Fruit fly (Drosophila melanogaster) whole organism, embryonic: ENCODE results near the gene CG6153.

ENCODE experiments used
- Awh ChIP-seq: fragments of 200-800 bp; sonication (Bioruptor generic); IDR thresholded peaks from 2 replicates; pipeline ENCODE4, ENCODE4 v1.3.6; 2022; ENCODE audit warnings: missing biosample characterization, missing genetic modification characterization
- B-H2 ChIP-seq: fragments of 200-800 bp; sonication (Bioruptor generic); optimal IDR thresholded peaks from 2 replicates; lab custom pipeline; 2018; ENCODE audit warnings: missing biosample characterization, mild to moderate bottlenecking, missing genetic modification characterization
- CG10147 ChIP-seq: fragments of 200-800 bp; sonication (Bioruptor generic); optimal IDR thresholded peaks from 2 replicates; lab custom pipeline; 2019; ENCODE audit warnings: missing biosample characterization, mild to moderate bottlenecking, missing genetic modification characterization, moderate library complexity
- CG11247 ChIP-seq: fragments of 200-800 bp; sonication (Bioruptor generic); IDR thresholded peaks from 2 replicates; pipeline ENCODE4 v1.3.6; 2022; ENCODE audit warnings: missing biosample characterization, missing genetic modification characterization
- CG12391 ChIP-seq: fragments of 200-800 bp; sonication (Bioruptor generic); optimal IDR thresholded peaks from 3 replicates; lab custom pipeline; 2018; ENCODE audit warnings: missing biosample characterization, mild to moderate bottlenecking, missing genetic modification characterization, moderate library complexity
- CG15011 ChIP-seq: fragments of 200-800 bp; sonication (Bioruptor generic); optimal IDR thresholded peaks from 3 replicates; lab custom pipeline; 2018; ENCODE audit warnings: missing biosample characterization, mild to moderate bottlenecking, missing genetic modification characterization
- CG1529 ChIP-seq: fragments of 200-800 bp; sonication (Bioruptor generic); optimal IDR thresholded peaks from 3 replicates; lab custom pipeline; 2018; ENCODE audit warnings: missing biosample characterization, missing genetic modification characterization
- CG17385 ChIP-seq: fragments of 200-800 bp; sonication (Bioruptor generic); optimal IDR thresholded peaks from 3 replicates; lab custom pipeline; 2018; ENCODE audit warnings: missing biosample characterization, mild to moderate bottlenecking, missing genetic modification characterization
- CG34376 ChIP-seq: fragments of 200-800 bp; sonication (Bioruptor generic); optimal IDR thresholded peaks from 2 replicates; lab custom pipeline; 2018; ENCODE audit warnings: missing biosample characterization, mild to moderate bottlenecking, missing genetic modification characterization
- CG34422 ChIP-seq: fragments of 200-800 bp; sonication (Bioruptor generic); IDR thresholded peaks from 3 replicates; pipeline ENCODE4 v1.3.6; 2022; ENCODE audit warnings: missing biosample characterization, missing genetic modification characterization
- CG4404 ChIP-seq: fragments of 200-800 bp; sonication (Bioruptor generic); IDR thresholded peaks from 2 replicates; pipeline ENCODE4 v1.3.6; 2022; ENCODE audit warnings: missing biosample characterization, missing genetic modification characterization
- CG7963 ChIP-seq: fragments of 200-800 bp; sonication (Bioruptor generic); IDR thresholded peaks from 3 replicates; pipeline ENCODE4 v1.3.6; 2022; ENCODE audit warnings: missing biosample characterization, missing genetic modification characterization; ENCODE audit not compliant: partially characterized antibody
- CG8478 ChIP-seq: fragments of >200 bp; optimal IDR thresholded peaks from 2 replicates; lab custom pipeline; 2018
- CG9876 ChIP-seq: fragments of 200-800 bp; sonication (Bioruptor generic); optimal IDR thresholded peaks from 2 replicates; lab custom pipeline; 2016; ENCODE audit warnings: missing biosample characterization, missing genetic modification characterization
- CrebB ChIP-seq: fragments of 200-800 bp; sonication (Bioruptor generic); optimal IDR thresholded peaks from 3 replicates; lab custom pipeline; 2018; ENCODE audit warnings: missing biosample characterization, mild to moderate bottlenecking, missing genetic modification characterization
- Eip74EF ChIP-seq, 2 experiments: fragments of 200-800 bp in 1 of 2; fragments of >200 bp in 1 of 2; sonication (Bioruptor generic) in 1 of 2; optimal IDR thresholded peaks; 2 replicates each; lab custom pipeline; 2017 to 2019; ENCODE audit warnings: missing biosample characterization in 2 of 2, missing genetic modification characterization in 2 of 2, mild to moderate bottlenecking in 1 of 2, moderate library complexity in 1 of 2
- Ets97D ChIP-seq: fragments of 200-800 bp; sonication (Bioruptor generic); optimal IDR thresholded peaks from 3 replicates; lab custom pipeline; 2016; ENCODE audit warnings: missing biosample characterization, missing genetic modification characterization
- H15 ChIP-seq: fragments of 200-800 bp; sonication (Bioruptor generic); IDR thresholded peaks from 3 replicates; pipeline ENCODE4 v1.3.6; 2022; ENCODE audit warnings: missing biosample characterization, missing genetic modification characterization
- Hey ChIP-seq: fragments of 200-800 bp; sonication (Bioruptor generic); optimal IDR thresholded peaks from 3 replicates; lab custom pipeline; 2018; ENCODE audit warnings: missing biosample characterization, mild to moderate bottlenecking, missing genetic modification characterization
- Kr ChIP-seq: fragments of 200-800 bp; sonication (Bioruptor generic); optimal IDR thresholded peaks from 2 replicates; lab custom pipeline; 2017; ENCODE audit warnings: missing biosample characterization, mild to moderate bottlenecking, missing genetic modification characterization
- NK7.1 ChIP-seq: fragments of 200-800 bp; sonication (Bioruptor generic); optimal IDR thresholded peaks from 3 replicates; lab custom pipeline; 2016; ENCODE audit warnings: missing biosample characterization, missing genetic modification characterization
- Nf-YB ChIP-seq: fragments of 200-800 bp; sonication (Bioruptor generic); optimal IDR thresholded peaks from 3 replicates; lab custom pipeline; 2019; ENCODE audit warnings: missing biosample characterization, mild to moderate bottlenecking, missing genetic modification characterization, moderate library complexity
- Nf-YC ChIP-seq: fragments of 200-800 bp; optimal IDR thresholded peaks from 3 replicates; lab custom pipeline; 2019; ENCODE audit warnings: missing biosample characterization, mild to moderate bottlenecking, missing genetic modification characterization, moderate library complexity
- PHDP ChIP-seq: fragments of 200-800 bp; sonication (Bioruptor generic); optimal IDR thresholded peaks from 3 replicates; lab custom pipeline; 2018; ENCODE audit warnings: missing biosample characterization, mild to moderate bottlenecking, missing genetic modification characterization, moderate library complexity
- Scr ChIP-seq: fragments of 200-800 bp; sonication (Bioruptor generic); IDR thresholded peaks from 2 replicates; pipeline ENCODE4 v1.3.6; 2022; ENCODE audit warnings: missing biosample characterization, missing genetic modification characterization; ENCODE audit not compliant: partially characterized antibody
- Spps ChIP-seq: fragments of 200-800 bp; sonication (Bioruptor generic); optimal IDR thresholded peaks from 2 replicates; lab custom pipeline; 2018; ENCODE audit warnings: missing biosample characterization, mild to moderate bottlenecking, missing genetic modification characterization
- TFAM ChIP-seq: fragments of 200-800 bp; sonication (Bioruptor generic); optimal IDR thresholded peaks from 2 replicates; lab custom pipeline; 2017; ENCODE audit warnings: missing biosample characterization, missing genetic modification characterization, inconsistent platforms
- Tbp ChIP-seq: fragments of >200 bp; optimal IDR thresholded peaks from 2 replicates; lab custom pipeline; 2018; ENCODE audit warnings: missing biosample characterization, missing genetic modification characterization
- Usf ChIP-seq: fragments of 200-800 bp; sonication (Bioruptor generic); optimal IDR thresholded peaks from 2 replicates; lab custom pipeline; 2017; ENCODE audit warnings: missing genotype, missing biosample characterization, missing genetic modification characterization
- al ChIP-seq: fragments of 200-800 bp; sonication (Bioruptor generic); IDR thresholded peaks from 2 replicates; pipeline ENCODE4 v1.3.6; 2022; ENCODE audit warnings: missing biosample characterization, missing genetic modification characterization
- br ChIP-seq: fragments of >200 bp; optimal IDR thresholded peaks from 2 replicates; lab custom pipeline; 2017
- btn ChIP-seq: fragments of 200-800 bp; sonication (Bioruptor generic); optimal IDR thresholded peaks from 2 replicates; lab custom pipeline; 2016; ENCODE audit warnings: missing biosample characterization, missing genetic modification characterization
- ci ChIP-seq: fragments of 200-800 bp; sonication (Bioruptor generic); IDR thresholded peaks from 3 replicates; pipeline ENCODE4 v1.3.6; 2022; ENCODE audit warnings: missing biosample characterization, missing genetic modification characterization
- crc ChIP-seq: fragments of 200-800 bp; sonication (Bioruptor generic); optimal IDR thresholded peaks from 2 replicates; lab custom pipeline; 2016; ENCODE audit warnings: missing biosample characterization, missing genetic modification characterization
- grau ChIP-seq: fragments of 200-800 bp; optimal IDR thresholded peaks from 3 replicates; lab custom pipeline; 2019; ENCODE audit warnings: missing biosample characterization, mild to moderate bottlenecking, missing genetic modification characterization, moderate library complexity
- gsb-n ChIP-seq: fragments of 200-800 bp; sonication (Bioruptor generic); optimal IDR thresholded peaks from 3 replicates; lab custom pipeline; 2018; ENCODE audit warnings: missing biosample characterization, mild to moderate bottlenecking, missing genetic modification characterization
- ind ChIP-seq: fragments of 200-800 bp; sonication (Bioruptor generic); optimal IDR thresholded peaks from 3 replicates; lab custom pipeline; 2016; ENCODE audit warnings: missing biosample characterization, missing genetic modification characterization
- inv ChIP-seq: fragments of 200-800 bp; sonication (Bioruptor generic); IDR thresholded peaks from 2 replicates; pipeline ENCODE4 v1.3.6; 2022; ENCODE audit warnings: missing biosample characterization, missing genetic modification characterization; ENCODE audit not compliant: partially characterized antibody
- mam ChIP-seq: fragments of 200-800 bp; sonication (Bioruptor generic); optimal IDR thresholded peaks from 3 replicates; lab custom pipeline; 2016; ENCODE audit warnings: missing biosample characterization, missing genetic modification characterization
- nerfin-1 ChIP-seq: fragments of 200-800 bp; sonication (Bioruptor generic); optimal IDR thresholded peaks from 3 replicates; lab custom pipeline; 2019; ENCODE audit warnings: missing biosample characterization, mild to moderate bottlenecking, missing genetic modification characterization, moderate library complexity
- nerfin-2 ChIP-seq: fragments of 200-800 bp; sonication (Bioruptor generic); IDR thresholded peaks from 2 replicates; pipeline ENCODE4 v1.3.6; 2022; ENCODE audit warnings: missing biosample characterization, missing genetic modification characterization; ENCODE audit not compliant: partially characterized antibody
- rib ChIP-seq: fragments of 200-800 bp; sonication (Bioruptor generic); IDR thresholded peaks from 2 replicates; pipeline ENCODE4 v1.3.6; 2022; ENCODE audit warnings: missing biosample characterization, missing genetic modification characterization
- sc ChIP-seq, 3 experiments: fragments of >200 bp in 2 of 3; fragments of 200-800 bp in 1 of 3; sonication (Bioruptor generic) in 1 of 3; optimal IDR thresholded peaks; 2 replicates in 2 of 3; 3 replicates in 1 of 3; lab custom pipeline; 2017; ENCODE audit warnings: mild to moderate bottlenecking in 1 of 3, missing biosample characterization in 1 of 3, missing genetic modification characterization in 1 of 3, missing genetic modification reagents in 1 of 3
- sens ChIP-seq: fragments of 200-800 bp; sonication (Bioruptor generic); peaks from one replicate; lab custom pipeline; 2016; ENCODE audit warnings: missing biosample characterization, missing genetic modification characterization
- seq ChIP-seq: fragments of 200-800 bp; sonication (Bioruptor generic); IDR thresholded peaks from 2 replicates; pipeline ENCODE4 v1.3.6; 2022; ENCODE audit warnings: missing biosample characterization, missing genetic modification characterization
- slp2 ChIP-seq: fragments of 200-800 bp; sonication (Bioruptor generic); optimal IDR thresholded peaks from 2 replicates; lab custom pipeline; 2016; ENCODE audit warnings: missing biosample characterization, missing genetic modification characterization
- sqz ChIP-seq: fragments of 200-800 bp; sonication (Bioruptor generic); optimal IDR thresholded peaks from 3 replicates; lab custom pipeline; 2018; ENCODE audit warnings: missing biosample characterization, mild to moderate bottlenecking, missing genetic modification characterization
- stc ChIP-seq: fragments of 200-800 bp; sonication (Bioruptor generic); IDR thresholded peaks from 2 replicates; pipeline ENCODE4 v1.3.6; 2022; ENCODE audit warnings: missing biosample characterization, missing genetic modification characterization
- vfl ChIP-seq: fragments of 200-800 bp; sonication (Bioruptor generic); optimal IDR thresholded peaks from 2 replicates; lab custom pipeline; 2016; ENCODE audit warnings: missing biosample characterization, missing genetic modification characterization
- zen2 ChIP-seq: fragments of 200-800 bp; sonication (Bioruptor generic); IDR thresholded peaks from 3 replicates; pipeline ENCODE4 v1.3.6; 2022; ENCODE audit warnings: missing biosample characterization, missing genetic modification characterization; ENCODE audit not compliant: partially characterized antibody

CG6153 gene

dm6 chr2L:12672296-12672695 is 20.5 kb upstream of the CG6153 start:
- TF ChIP-seq seq (GFP tag; lab: Robert Waterston, UW), result peak; percentile 21; the same call in 1 of the 2 replicates
- peak; percentile 79 for TF ChIP-seq gsb-n (tag; lab: Kevin White, UChicago)
- TF ChIP-seq Nf-YB (GFP tag; lab: Kevin White, UChicago), result peak; percentile 85
- peak; percentile 76 for TF ChIP-seq Nf-YC (tag; lab: Kevin White, UChicago)
- peak; percentile 72 for TF ChIP-seq Kr
- TF ChIP-seq mam (GFP tag; lab: Kevin White, UChicago), result no peak
- TF ChIP-seq Scr (GFP tag; lab: Robert Waterston, UW), result no peak

DNA sequence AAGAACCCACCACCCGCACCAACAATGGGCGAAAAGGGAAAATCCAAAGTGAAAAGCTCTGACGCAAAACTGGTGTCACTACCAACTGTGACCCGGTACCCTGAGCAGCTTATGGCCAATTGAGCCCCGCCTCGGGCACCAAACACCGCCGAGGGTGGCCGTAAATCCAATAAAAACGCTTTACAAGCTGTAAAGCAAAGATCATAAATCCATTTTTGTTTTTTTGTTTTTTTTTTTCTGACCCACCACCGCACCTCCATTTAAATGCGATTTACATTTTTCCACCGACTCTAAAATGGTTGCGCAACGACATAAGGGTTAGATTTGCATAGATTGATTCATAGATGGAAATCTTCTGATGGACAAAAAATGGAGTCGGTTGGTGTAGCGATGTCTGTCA is 18.4 kb upstream of the CG6153 start:
- no peak for TF ChIP-seq NK7.1 (GFP tag; lab: Kevin White, UChicago)
- TF ChIP-seq Tbp (GFP tag; lab: Kevin White, UChicago), result no peak
- TF ChIP-seq CG9876 (GFP tag; lab: Kevin White, UChicago), result no peak
- TF ChIP-seq B-H2 (GFP tag; lab: Kevin White, UChicago), result no peak
- TF ChIP-seq Eip74EF (GFP tag; optimal IDR thresholded peaks at IDR 0.05; lab: Kevin White, UChicago), result no peak
- TF ChIP-seq Ets97D (GFP tag; lab: Kevin White, UChicago), result no peak
- no peak for TF ChIP-seq vfl
- no peak for TF ChIP-seq CG12391
- TF ChIP-seq seq (GFP tag; lab: Robert Waterston, UW), result peak; percentile 43; the same call in 1 of the 2 replicates
- no peak for TF ChIP-seq CG1529 (GFP tag; lab: Kevin White, UChicago)
- no peak for TF ChIP-seq inv (GFP tag; lab: Robert Waterston, UW)
- no peak for TF ChIP-seq CG15011 (GFP tag; lab: Kevin White, UChicago)
- no peak for TF ChIP-seq CG17385
- TF ChIP-seq br (lab: Kevin White, UChicago), result no peak
- no peak for TF ChIP-seq CG34376
- no peak for TF ChIP-seq grau (tag; lab: Kevin White, UChicago)
- TF ChIP-seq Usf (GFP tag; lab: Kevin White, UChicago), result no peak
- TF ChIP-seq CrebB (tag; lab: Kevin White, UChicago), result no peak
- no peak for TF ChIP-seq Awh (GFP tag; lab: Robert Waterston, UW)
- TF ChIP-seq CG10147 (GFP tag; lab: Kevin White, UChicago), result no peak
- TF ChIP-seq PHDP (tag; lab: Kevin White, UChicago), result no peak
- TF ChIP-seq sqz, result peak; percentile 58
- TF ChIP-seq al (GFP tag; lab: Robert Waterston, UW), result 0 out of 2 replicates have a peak, but pooled peaks have one; percentile 6
- no peak for TF ChIP-seq CG4404 (GFP tag; lab: Robert Waterston, UW)
- TF ChIP-seq nerfin-1 (tag; lab: Kevin White, UChicago), result no peak
- no peak for TF ChIP-seq Hey
- TF ChIP-seq nerfin-2 (GFP tag; lab: Robert Waterston, UW), result no peak
- peak; percentile 30 for TF ChIP-seq sens
- peak; percentile 60 for TF ChIP-seq Nf-YB (GFP tag; lab: Kevin White, UChicago)
- TF ChIP-seq Spps, result no peak
- peak; percentile 44 for TF ChIP-seq Nf-YC (tag; lab: Kevin White, UChicago)
- TF ChIP-seq slp2, result no peak
- TF ChIP-seq H15 (GFP tag; lab: Robert Waterston, UW), result 0 out of 3 replicates have a peak, but pooled peaks have one; percentile 10
- no peak for TF ChIP-seq stc
- TF ChIP-seq crc (GFP tag; lab: Kevin White, UChicago), result no peak

dm6 chr2L:12678286-12678685 is 14.5 kb upstream of the CG6153 start:
- no peak for TF ChIP-seq TFAM (GFP tag; lab: Kevin White, UChicago)
- peak; percentile 32; the same call in 1 of the 2 replicates for TF ChIP-seq rib
- peak; percentile 84 for TF ChIP-seq CG8478
- no peak for TF ChIP-seq CG11247 (GFP tag; lab: Robert Waterston, UW)
- peak; percentile 48; the same call in 2 of the 3 replicates for TF ChIP-seq ci (GFP tag; lab: Robert Waterston, UW)
- TF ChIP-seq sc (optimal IDR thresholded peaks at IDR 0.05; lab: Kevin White, UChicago), result no peak
- no peak for TF ChIP-seq sc (GFP tag; optimal IDR thresholded peaks at IDR 0.05; lab: Kevin White, UChicago)
- TF ChIP-seq ind (GFP tag; lab: Kevin White, UChicago), result no peak
- TF ChIP-seq CG34422 (GFP tag; lab: Robert Waterston, UW), result no peak
- no peak for TF ChIP-seq btn (GFP tag; lab: Kevin White, UChicago)
- TF ChIP-seq seq (GFP tag; lab: Robert Waterston, UW), result peak; percentile 63; the same call in 1 of the 2 replicates
- TF ChIP-seq zen2, result peak; percentile 7; the same call in 1 of the 3 replicates
- no peak for TF ChIP-seq CG7963
